Fruit fly (Drosophila melanogaster) whole organism, embryonic: ENCODE measurements around the gene CG12522.

Experiments
- Aef1 ChIP-seq: fragments of 200-800 bp; sonication (Bioruptor generic); IDR thresholded peaks from 3 replicates; pipeline ENCODE4 v1.3.6; 2022; ENCODE audit warnings: missing biosample characterization, missing genetic modification characterization
- Antp ChIP-seq: fragments of 200-800 bp; sonication (Bioruptor generic); optimal IDR thresholded peaks from 3 replicates; lab custom pipeline; 2016; ENCODE audit warnings: missing biosample characterization, missing genetic modification characterization
- Atf-2 ChIP-seq: fragments of 200-800 bp; sonication (Bioruptor generic); optimal IDR thresholded peaks from 2 replicates; lab custom pipeline; 2016; ENCODE audit warnings: missing biosample characterization, missing genetic modification characterization
- BEAF-32 ChIP-seq: fragments of 200-800 bp; sonication (Bioruptor generic); optimal IDR thresholded peaks from 3 replicates; lab custom pipeline; 2017; ENCODE audit warnings: missing biosample characterization, missing genetic modification characterization, mild to moderate bottlenecking, moderate library complexity, missing genetic modification reagents
- CG10565 ChIP-seq: fragments of 200-800 bp; sonication (Bioruptor generic); optimal IDR thresholded peaks from 3 replicates; lab custom pipeline; 2016; ENCODE audit warnings: missing biosample characterization, mild to moderate bottlenecking, missing genetic modification characterization
- CG11247 ChIP-seq: fragments of 200-800 bp; sonication (Bioruptor generic); IDR thresholded peaks from 2 replicates; pipeline ENCODE4 v1.3.6; 2022; ENCODE audit warnings: missing biosample characterization, missing genetic modification characterization
- CG11695 ChIP-seq: fragments of 200-800 bp; sonication (Bioruptor generic); IDR thresholded peaks from 3 replicates; pipeline ENCODE4 v1.3.6; 2022; ENCODE audit warnings: missing biosample characterization, missing genetic modification characterization
- CG12155 ChIP-seq: fragments of 200-800 bp; sonication (Bioruptor generic); optimal IDR thresholded peaks from 3 replicates; lab custom pipeline; 2016; ENCODE audit warnings: missing biosample characterization, missing genetic modification characterization
- CG15073 ChIP-seq: fragments of 200-800 bp; sonication (Bioruptor generic); optimal IDR thresholded peaks from 2 replicates; lab custom pipeline; 2016; ENCODE audit warnings: missing biosample characterization, missing genetic modification characterization
- CG15601 ChIP-seq: fragments of 200-800 bp; sonication (Bioruptor generic); optimal IDR thresholded peaks from 3 replicates; lab custom pipeline; 2019; ENCODE audit warnings: missing biosample characterization, mild to moderate bottlenecking, missing genetic modification characterization, moderate library complexity
- CG15696 ChIP-seq: fragments of 200-800 bp; sonication (Bioruptor generic); optimal IDR thresholded peaks from 2 replicates; lab custom pipeline; 2019; ENCODE audit warnings: missing biosample characterization, mild to moderate bottlenecking, missing genetic modification characterization, moderate library complexity
- CG16863 ChIP-seq: fragments of 200-800 bp; sonication (Bioruptor generic); optimal IDR thresholded peaks from 3 replicates; lab custom pipeline; 2016; ENCODE audit warnings: missing biosample characterization, missing genetic modification characterization
- CG17385 ChIP-seq: fragments of 200-800 bp; sonication (Bioruptor generic); optimal IDR thresholded peaks from 3 replicates; lab custom pipeline; 2018; ENCODE audit warnings: missing biosample characterization, mild to moderate bottlenecking, missing genetic modification characterization
- CG18476 ChIP-seq: fragments of 200-800 bp; sonication (Bioruptor generic); optimal IDR thresholded peaks from 2 replicates; lab custom pipeline; 2016; ENCODE audit warnings: missing biosample characterization, mild to moderate bottlenecking, missing genetic modification characterization
- CG32532 ChIP-seq: fragments of 200-800 bp; sonication (Bioruptor generic); IDR thresholded peaks from 2 replicates; pipeline ENCODE4 v1.3.6; 2022; ENCODE audit warnings: missing biosample characterization, missing genetic modification characterization
- CG3407 ChIP-seq: fragments of 200-800 bp; sonication (Bioruptor generic); optimal IDR thresholded peaks from 2 replicates; lab custom pipeline; 2018; ENCODE audit warnings: missing biosample characterization, mild to moderate bottlenecking, missing genetic modification characterization
- CG34224 ChIP-seq: fragments of 200-800 bp; sonication (Bioruptor generic); IDR thresholded peaks from 3 replicates; pipeline ENCODE4 v1.3.6; 2022; ENCODE audit warnings: missing biosample characterization, missing genetic modification characterization; ENCODE audit not compliant: partially characterized antibody
- CG3995 ChIP-seq: fragments of 200-800 bp; sonication (Bioruptor generic); optimal IDR thresholded peaks from 3 replicates; lab custom pipeline; 2016; ENCODE audit warnings: missing biosample characterization, missing genetic modification characterization
- CG6854 ChIP-seq: fragments of 200-800 bp; sonication (Bioruptor generic); optimal IDR thresholded peaks from 3 replicates; lab custom pipeline; 2017; ENCODE audit warnings: missing biosample characterization, mild to moderate bottlenecking, missing genetic modification characterization
- CG9215 ChIP-seq: fragments of 200-800 bp; sonication (Bioruptor generic); IDR thresholded peaks from 2 replicates; pipeline ENCODE4 v1.3.6; 2022; ENCODE audit warnings: missing biosample characterization, missing genetic modification characterization
- Eip74EF ChIP-seq, 2 experiments: fragments of 200-800 bp in 1 of 2; fragments of >200 bp in 1 of 2; sonication (Bioruptor generic) in 1 of 2; optimal IDR thresholded peaks; 2 replicates each; lab custom pipeline; 2017 to 2019; ENCODE audit warnings: missing biosample characterization in 2 of 2, missing genetic modification characterization in 2 of 2, mild to moderate bottlenecking in 1 of 2, moderate library complexity in 1 of 2
- H15 ChIP-seq: fragments of 200-800 bp; sonication (Bioruptor generic); IDR thresholded peaks from 3 replicates; pipeline ENCODE4 v1.3.6; 2022; ENCODE audit warnings: missing biosample characterization, missing genetic modification characterization
- HLHmδ ChIP-seq: fragments of 200-800 bp; sonication (Bioruptor generic); optimal IDR thresholded peaks from 2 replicates; lab custom pipeline; 2018; ENCODE audit warnings: missing biosample characterization, mild to moderate bottlenecking, missing genetic modification characterization, moderate library complexity
- Hmx ChIP-seq: fragments of 200-800 bp; sonication (Bioruptor generic); optimal IDR thresholded peaks from 2 replicates; lab custom pipeline; 2016; ENCODE audit warnings: missing biosample characterization, missing genetic modification characterization
- Hr3 ChIP-seq: fragments of 200-800 bp; sonication (Bioruptor generic); optimal IDR thresholded peaks from 3 replicates; lab custom pipeline; 2016; ENCODE audit warnings: missing biosample characterization, missing genetic modification characterization
- MESR4 ChIP-seq: fragments of 200-800 bp; sonication (Bioruptor generic); optimal IDR thresholded peaks from 2 replicates; lab custom pipeline; 2018; ENCODE audit warnings: missing biosample characterization, mild to moderate bottlenecking, missing genetic modification characterization, moderate library complexity
- Mes4 ChIP-seq: fragments of 200-800 bp; sonication (Bioruptor generic); optimal IDR thresholded peaks from 2 replicates; lab custom pipeline; 2016; ENCODE audit warnings: missing biosample characterization, missing genetic modification characterization
- Ptx1 ChIP-seq: fragments of 200-800 bp; sonication (Bioruptor generic); IDR thresholded peaks from 2 replicates; pipeline ENCODE4 v1.3.6; 2022; ENCODE audit warnings: missing biosample characterization, missing genetic modification characterization
- ab ChIP-seq: fragments of 200-800 bp; sonication (Bioruptor generic); optimal IDR thresholded peaks from 2 replicates; lab custom pipeline; 2016; ENCODE audit warnings: missing biosample characterization, missing genetic modification characterization
- ap ChIP-seq: fragments of 200-800 bp; sonication (Bioruptor generic); IDR thresholded peaks from 2 replicates; pipeline ENCODE4 v1.3.6; 2022; ENCODE audit warnings: missing biosample characterization, missing genetic modification characterization
- ato ChIP-seq: fragments of 200-800 bp; sonication (Bioruptor generic); IDR thresholded peaks from 2 replicates; pipeline ENCODE4 v1.3.6; 2022; ENCODE audit warnings: missing biosample characterization, missing genetic modification characterization; ENCODE audit not compliant: partially characterized antibody
- bsh ChIP-seq, 2 experiments: fragments of 200-800 bp; sonication (Bioruptor generic); optimal IDR thresholded peaks; 2 replicates each; lab custom pipeline; 2017 to 2018; ENCODE audit warnings: mild to moderate bottlenecking in 2 of 2, missing biosample characterization in 2 of 2, missing genetic modification characterization in 2 of 2, moderate library complexity in 1 of 2
- croc ChIP-seq: fragments of 200-800 bp; sonication (Bioruptor generic); conservative IDR thresholded peaks from 3 replicates; pipeline ENCODE4 v1.3.6; 2022; ENCODE audit warnings: missing biosample characterization, missing genetic modification characterization
- dmrt99B ChIP-seq: fragments of 200-800 bp; sonication (Bioruptor generic); optimal IDR thresholded peaks from 2 replicates; lab custom pipeline; 2018; ENCODE audit warnings: missing biosample characterization, mild to moderate bottlenecking, missing genetic modification characterization, moderate library complexity
- fu2 ChIP-seq: fragments of 200-800 bp; sonication (Bioruptor generic); optimal IDR thresholded peaks from 2 replicates; lab custom pipeline; 2016; ENCODE audit warnings: missing biosample characterization, missing genetic modification characterization
- gcm ChIP-seq: fragments of 200-800 bp; sonication (Bioruptor generic); optimal IDR thresholded peaks from 2 replicates; lab custom pipeline; 2019; ENCODE audit warnings: missing biosample characterization, mild to moderate bottlenecking, missing genetic modification characterization, moderate library complexity
- hb ChIP-seq: fragments of 200-800 bp; sonication (Bioruptor generic); IDR thresholded peaks from 3 replicates; pipeline ENCODE4 v1.3.6; 2022; ENCODE audit warnings: missing biosample characterization, missing genetic modification characterization; ENCODE audit not compliant: partially characterized antibody
- maf-S ChIP-seq: fragments of 200-800 bp; sonication (Bioruptor generic); optimal IDR thresholded peaks from 2 replicates; lab custom pipeline; 2016; ENCODE audit warnings: missing biosample characterization, missing genetic modification characterization
- onecut ChIP-seq: fragments of 200-800 bp; sonication (Bioruptor generic); IDR thresholded peaks from 2 replicates; pipeline ENCODE4 v1.3.6; 2022; ENCODE audit warnings: missing biosample characterization, missing genetic modification characterization
- pb ChIP-seq: fragments of 200-800 bp; sonication (Bioruptor generic); optimal IDR thresholded peaks from 3 replicates; lab custom pipeline; 2016; ENCODE audit warnings: missing biosample characterization, missing genetic modification characterization
- peb ChIP-seq: fragments of 200-800 bp; sonication (Bioruptor generic); IDR thresholded peaks from 2 replicates; pipeline ENCODE4 v1.3.6; 2022; ENCODE audit warnings: missing biosample characterization, missing genetic modification characterization
- sima ChIP-seq: fragments of 200-800 bp; sonication (Bioruptor generic); optimal IDR thresholded peaks from 2 replicates; lab custom pipeline; 2016; ENCODE audit warnings: missing biosample characterization, missing genetic modification characterization
- slou ChIP-seq: fragments of 200-800 bp; sonication (Bioruptor generic); optimal IDR thresholded peaks from 3 replicates; lab custom pipeline; 2016; ENCODE audit warnings: missing biosample characterization, missing genetic modification characterization
- sob ChIP-seq: fragments of 200-800 bp; sonication (Bioruptor generic); IDR thresholded peaks from 2 replicates; pipeline ENCODE4 v1.3.6; 2022; ENCODE audit warnings: missing biosample characterization, missing genetic modification characterization
- sqz ChIP-seq: fragments of 200-800 bp; sonication (Bioruptor generic); optimal IDR thresholded peaks from 3 replicates; lab custom pipeline; 2018; ENCODE audit warnings: missing biosample characterization, mild to moderate bottlenecking, missing genetic modification characterization
- sug ChIP-seq: fragments of 200-800 bp; optimal IDR thresholded peaks from 2 replicates; lab custom pipeline; 2019; ENCODE audit warnings: missing biosample characterization, mild to moderate bottlenecking, missing genetic modification characterization, moderate library complexity
- unc-4 ChIP-seq: fragments of 200-800 bp; sonication (Bioruptor generic); IDR thresholded peaks from 2 replicates; pipeline ENCODE4 v1.3.6; 2022; ENCODE audit warnings: missing biosample characterization, missing genetic modification characterization; ENCODE audit not compliant: partially characterized antibody
- z ChIP-seq: fragments of 200-800 bp; sonication (Bioruptor generic); IDR thresholded peaks from 3 replicates; pipeline ENCODE4 v1.3.6; 2022; ENCODE audit warnings: missing biosample characterization, missing genetic modification characterization
- zfh1 ChIP-seq: fragments of 200-800 bp; sonication (Bioruptor generic); IDR thresholded peaks from 3 replicates; pipeline ENCODE4 v1.3.6; 2022; ENCODE audit warnings: missing biosample characterization, missing genetic modification characterization

The CG12522 gene

DNA sequence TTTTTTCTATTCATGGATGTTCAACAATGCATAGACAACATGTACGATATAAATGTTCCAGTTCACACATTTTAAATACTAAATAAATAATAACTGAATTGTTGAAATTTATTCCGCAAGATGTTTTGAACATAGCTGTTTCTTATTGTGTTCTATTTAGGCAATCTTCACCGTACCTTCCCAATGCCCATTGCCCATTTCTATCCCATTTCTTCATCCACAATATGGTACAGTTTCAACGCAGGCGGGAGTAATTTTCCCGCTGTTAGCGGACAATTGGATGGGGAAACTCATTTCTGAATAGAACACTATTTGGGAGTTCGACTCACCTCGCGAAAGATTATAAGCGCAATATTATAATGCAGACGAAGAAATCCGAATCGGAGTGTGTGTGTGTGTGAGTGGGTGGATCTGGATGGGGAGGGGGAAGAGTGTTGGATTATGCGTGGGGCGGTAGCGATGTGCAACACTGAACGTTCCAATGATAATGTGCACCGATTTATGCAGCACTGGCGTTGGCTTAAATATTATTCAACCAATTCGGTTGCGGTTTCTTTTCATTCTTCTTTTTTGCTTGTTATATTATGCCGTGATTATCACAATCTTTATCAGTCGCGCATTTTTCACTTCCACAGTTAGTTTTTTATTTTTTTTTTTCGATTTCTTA lies 16.0 kb upstream of the CG12522 start (continued):
- TF ChIP-seq CG11695 (GFP tag; lab: Robert Waterston, UW) = 0 out of 3 replicates have a peak, but pooled peaks have one; percentile 15
- TF ChIP-seq CG9215 (GFP tag; lab: Robert Waterston, UW) = 0 out of 2 replicates have a peak, but pooled peaks have one; percentile 6
- no peak for TF ChIP-seq z (GFP tag; lab: Robert Waterston, UW)
- peak; percentile 64 for TF ChIP-seq maf-S (GFP tag; lab: Kevin White, UChicago)
- TF ChIP-seq CG15601 (tag; lab: Kevin White, UChicago) = peak; percentile 19
- TF ChIP-seq ap (GFP tag; lab: Robert Waterston, UW) = no peak
- no peak for TF ChIP-seq CG10565 (GFP tag; lab: Kevin White, UChicago)
- no peak for TF ChIP-seq slou
- peak; percentile 28 for TF ChIP-seq CG3995 (GFP tag; lab: Kevin White, UChicago)
- TF ChIP-seq CG15073 = no peak
- TF ChIP-seq Atf-2 (GFP tag; lab: Kevin White, UChicago) = peak; percentile 34
- 0 out of 2 replicates have a peak, but pooled peaks have one; percentile 43 for TF ChIP-seq CG32532 (GFP tag; lab: Robert Waterston, UW)
- TF ChIP-seq CG6854 (GFP tag; lab: Kevin White, UChicago) = no peak
- TF ChIP-seq Mes4 = peak; percentile 57
- peak; percentile 78 for TF ChIP-seq sob
- no peak for TF ChIP-seq Hr3 (GFP tag; lab: Kevin White, UChicago)
- TF ChIP-seq sug (tag; lab: Kevin White, UChicago) = peak; percentile 11
- no peak for TF ChIP-seq CG15696 (tag; lab: Kevin White, UChicago)
- peak; percentile 34 for TF ChIP-seq fu2
- no peak for TF ChIP-seq ab (GFP tag; lab: Kevin White, UChicago)
- TF ChIP-seq ato (GFP tag; lab: Robert Waterston, UW) = 0 out of 2 replicates have a peak, but pooled peaks have one; percentile 25
- peak; percentile 1 for TF ChIP-seq BEAF-32 (GFP tag; lab: Kevin White, UChicago)
- peak; percentile 66; the same call in 2 of the 3 replicates for TF ChIP-seq zfh1
- TF ChIP-seq bsh (GFP tag; optimal IDR thresholded peaks at IDR 0.05; lab: Kevin White, UChicago) = peak in 1 of 2 experiments; percentile 34
- peak; percentile 33 for TF ChIP-seq HLHmδ
- TF ChIP-seq Aef1 (GFP tag; lab: Robert Waterston, UW) = no peak; the same call in 2 of the 3 replicates
- peak; percentile 55 for TF ChIP-seq CG17385
- TF ChIP-seq croc = no peak
- TF ChIP-seq CG16863 (GFP tag; lab: Kevin White, UChicago) = peak; percentile 42
- no peak for TF ChIP-seq gcm
- TF ChIP-seq Hmx (GFP tag; lab: Kevin White, UChicago) = no peak
- TF ChIP-seq sqz (GFP tag; lab: Kevin White, UChicago) = peak; percentile 56
- TF ChIP-seq hb (GFP tag; lab: Robert Waterston, UW) = no peak
- no peak for TF ChIP-seq unc-4
- no peak for TF ChIP-seq dmrt99B
- TF ChIP-seq CG18476 (GFP tag; lab: Kevin White, UChicago) = no peak
- peak; percentile 30; the same call in 1 of the 2 replicates for TF ChIP-seq Ptx1 (GFP tag; lab: Robert Waterston, UW)
- peak; percentile 37; the same call in 2 of the 3 replicates for TF ChIP-seq H15 (GFP tag; lab: Robert Waterston, UW)
- peak; percentile 32 for TF ChIP-seq CG3407
- TF ChIP-seq CG11247 (GFP tag; lab: Robert Waterston, UW) = peak; percentile 68
- no peak for TF ChIP-seq CG34224 (GFP tag; lab: Robert Waterston, UW)
- TF ChIP-seq CG12155 (GFP tag; lab: Kevin White, UChicago) = peak; percentile 57
- TF ChIP-seq peb (GFP tag; lab: Robert Waterston, UW) = 0 out of 2 replicates have a peak, but pooled peaks have one; percentile 20
- peak; percentile 25 for TF ChIP-seq sima (GFP tag; lab: Kevin White, UChicago)
- peak; percentile 56; the same call in 1 of the 2 replicates for TF ChIP-seq onecut
- TF ChIP-seq MESR4 = no peak
- TF ChIP-seq Eip74EF (GFP tag; optimal IDR thresholded peaks at IDR 0.05; lab: Kevin White, UChicago) = no peak
- TF ChIP-seq Antp (GFP tag; lab: Kevin White, UChicago) = peak; percentile 63
- TF ChIP-seq pb = peak; percentile 20
